Fruit fly (Drosophila melanogaster) whole organism, embryonic: ENCODE data around the gene CG8349.
A peak's percentile ranks its signal among the peaks of the same experiment; 100 is the strongest.

ENCODE experiments used
- Abd-B ChIP-seq: fragments of 200-800 bp; sonication (Bioruptor generic); optimal IDR thresholded peaks from 2 replicates; lab custom pipeline; 2018; ENCODE audit warnings: missing biosample characterization, mild to moderate bottlenecking, missing genetic modification characterization, moderate library complexity
- Aef1 ChIP-seq: fragments of 200-800 bp; sonication (Bioruptor generic); IDR thresholded peaks from 3 replicates; pipeline ENCODE4 v1.3.6; 2022; ENCODE audit warnings: missing biosample characterization, missing genetic modification characterization
- Awh ChIP-seq: fragments of 200-800 bp; sonication (Bioruptor generic); IDR thresholded peaks from 2 replicates; pipeline ENCODE4, ENCODE4 v1.3.6; 2022; ENCODE audit warnings: missing biosample characterization, missing genetic modification characterization
- BEAF-32 ChIP-seq: fragments of 200-800 bp; sonication (Bioruptor generic); optimal IDR thresholded peaks from 3 replicates; lab custom pipeline; 2017; ENCODE audit warnings: missing biosample characterization, missing genetic modification characterization, mild to moderate bottlenecking, moderate library complexity, missing genetic modification reagents
- Bdp1 ChIP-seq: fragments of 200-800 bp; sonication (Bioruptor generic); optimal IDR thresholded peaks from 3 replicates; lab custom pipeline; 2016; ENCODE audit warnings: missing biosample characterization, missing genetic modification characterization
- CG12769 ChIP-seq: fragments of 200-800 bp; sonication (Bioruptor generic); optimal IDR thresholded peaks from 2 replicates; lab custom pipeline; 2019; ENCODE audit warnings: missing biosample characterization, mild to moderate bottlenecking, missing genetic modification characterization, moderate library complexity
- CG13894 ChIP-seq: fragments of 200-800 bp; sonication (Bioruptor generic); optimal IDR thresholded peaks from 3 replicates; lab custom pipeline; 2018; ENCODE audit warnings: missing biosample characterization, mild to moderate bottlenecking, missing genetic modification characterization, moderate library complexity
- CG1602 ChIP-seq: fragments of 200-800 bp; sonication (Bioruptor generic); optimal IDR thresholded peaks from 3 replicates; lab custom pipeline; 2016; ENCODE audit warnings: missing biosample characterization, missing genetic modification characterization
- CG1647 ChIP-seq: fragments of 200-800 bp; sonication (Bioruptor generic); optimal IDR thresholded peaks from 3 replicates; lab custom pipeline; 2016; ENCODE audit warnings: missing biosample characterization, missing genetic modification characterization
- CG1792 ChIP-seq: fragments of 200-800 bp; sonication (Bioruptor generic); optimal IDR thresholded peaks from 2 replicates; lab custom pipeline; 2016; ENCODE audit warnings: missing biosample characterization, missing genetic modification characterization
- CG2678 ChIP-seq: fragments of 200-800 bp; sonication (Bioruptor generic); optimal IDR thresholded peaks from 3 replicates; lab custom pipeline; 2019; ENCODE audit warnings: missing biosample characterization, mild to moderate bottlenecking, missing genetic modification characterization, moderate library complexity
- CG31388 ChIP-seq: fragments of 200-800 bp; sonication (Bioruptor generic); optimal IDR thresholded peaks from 2 replicates; lab custom pipeline; 2016; ENCODE audit warnings: missing biosample characterization, missing genetic modification characterization
- CG32532 ChIP-seq: fragments of 200-800 bp; sonication (Bioruptor generic); IDR thresholded peaks from 2 replicates; pipeline ENCODE4 v1.3.6; 2022; ENCODE audit warnings: missing biosample characterization, missing genetic modification characterization
- CG32767 ChIP-seq: fragments of 200-800 bp; sonication (Bioruptor generic); IDR thresholded peaks from 2 replicates; pipeline ENCODE4 v1.3.6; 2022; ENCODE audit warnings: missing biosample characterization, missing genetic modification characterization
- CG33557 ChIP-seq: fragments of 200-800 bp; sonication (Bioruptor generic); optimal IDR thresholded peaks from 2 replicates; lab custom pipeline; 2019; ENCODE audit warnings: missing biosample characterization, mild to moderate bottlenecking, missing genetic modification characterization, moderate library complexity
- CG8359 ChIP-seq: fragments of 200-800 bp; sonication (Bioruptor generic); optimal IDR thresholded peaks from 2 replicates; lab custom pipeline; 2017; ENCODE audit warnings: missing biosample characterization, mild to moderate bottlenecking, missing genetic modification characterization, borderline replicate concordance
- Camta ChIP-seq: fragments of 200-800 bp; sonication (Bioruptor generic); optimal IDR thresholded peaks from 2 replicates; lab custom pipeline; 2016; ENCODE audit warnings: missing biosample characterization, missing genetic modification characterization
- CoRest ChIP-seq: fragments of 200-800 bp; sonication (Bioruptor generic); optimal IDR thresholded peaks from 3 replicates; lab custom pipeline; 2018; ENCODE audit warnings: missing biosample characterization, mild to moderate bottlenecking, missing genetic modification characterization, moderate library complexity
- HLH54F ChIP-seq: fragments of 200-800 bp; sonication (Bioruptor generic); optimal IDR thresholded peaks from 3 replicates; lab custom pipeline; 2016; ENCODE audit warnings: missing biosample characterization, missing genetic modification characterization
- MTF-1 ChIP-seq: fragments of 200-800 bp; sonication (Bioruptor generic); optimal IDR thresholded peaks from 2 replicates; lab custom pipeline; 2018; ENCODE audit warnings: missing biosample characterization, mild to moderate bottlenecking, missing genetic modification characterization, borderline replicate concordance
- Max ChIP-seq: fragments of 200-800 bp; sonication (Bioruptor generic); optimal IDR thresholded peaks from 2 replicates; lab custom pipeline; 2016; ENCODE audit warnings: missing biosample characterization, mild to moderate bottlenecking, missing genetic modification characterization
- Med ChIP-seq: fragments of 200-800 bp; sonication (Bioruptor generic); peaks from one replicate; lab custom pipeline; 2016; ENCODE audit warnings: missing biosample characterization, missing genetic modification characterization, mild to moderate bottlenecking, inconsistent platforms, moderate library complexity
- Mrtf ChIP-seq: fragments of 200-800 bp; sonication (Bioruptor generic); IDR thresholded peaks from 3 replicates; pipeline ENCODE4 v1.3.6; 2022; ENCODE audit warnings: missing biosample characterization, missing genetic modification characterization
- Nf-YC ChIP-seq: fragments of 200-800 bp; optimal IDR thresholded peaks from 3 replicates; lab custom pipeline; 2019; ENCODE audit warnings: missing biosample characterization, mild to moderate bottlenecking, missing genetic modification characterization, moderate library complexity
- Poxn ChIP-seq: fragments of 200-800 bp; sonication (Bioruptor generic); IDR thresholded peaks from 2 replicates; pipeline ENCODE4 v1.3.6; 2022; ENCODE audit warnings: missing biosample characterization, missing genetic modification characterization
- Side ChIP-seq: fragments of 200-800 bp; sonication (Bioruptor generic); optimal IDR thresholded peaks from 2 replicates; lab custom pipeline; 2016; ENCODE audit warnings: missing biosample characterization, missing genetic modification characterization
- ac ChIP-seq: fragments of 200-800 bp; sonication (Bioruptor generic); optimal IDR thresholded peaks from 3 replicates; lab custom pipeline; 2017; ENCODE audit warnings: missing biosample characterization, mild to moderate bottlenecking, missing genetic modification characterization
- ato ChIP-seq: fragments of 200-800 bp; sonication (Bioruptor generic); IDR thresholded peaks from 2 replicates; pipeline ENCODE4 v1.3.6; 2022; ENCODE audit warnings: missing biosample characterization, missing genetic modification characterization; ENCODE audit not compliant: partially characterized antibody
- bigmax ChIP-seq: fragments of 200-800 bp; sonication (Bioruptor generic); optimal IDR thresholded peaks from 2 replicates; lab custom pipeline; 2018; ENCODE audit warnings: missing biosample characterization, mild to moderate bottlenecking, missing genetic modification characterization
- cg ChIP-seq: fragments of 200-800 bp; sonication (Bioruptor generic); optimal IDR thresholded peaks from 3 replicates; lab custom pipeline; 2019; ENCODE audit warnings: missing biosample characterization, mild to moderate bottlenecking, missing genetic modification characterization, moderate library complexity
- chinmo ChIP-seq: fragments of 200-800 bp; sonication (Bioruptor generic); IDR thresholded peaks from 4 replicates; pipeline ENCODE4 v1.3.6; 2022; ENCODE audit warnings: missing biosample characterization, missing genetic modification characterization; ENCODE audit not compliant: partially characterized antibody
- crol ChIP-seq: fragments of 200-800 bp; sonication (Bioruptor generic); IDR thresholded peaks from 2 replicates; pipeline ENCODE4 v1.3.6; 2022; ENCODE audit warnings: missing biosample characterization, missing genetic modification characterization
- cwo ChIP-seq: fragments of 200-800 bp; sonication (Bioruptor generic); optimal IDR thresholded peaks from 3 replicates; lab custom pipeline; 2017; ENCODE audit warnings: missing biosample characterization, missing genetic modification characterization, mild to moderate bottlenecking, moderate library complexity, missing genetic modification reagents
- dmrt99B ChIP-seq: fragments of 200-800 bp; sonication (Bioruptor generic); optimal IDR thresholded peaks from 2 replicates; lab custom pipeline; 2018; ENCODE audit warnings: missing biosample characterization, mild to moderate bottlenecking, missing genetic modification characterization, moderate library complexity
- ems ChIP-seq: fragments of 200-800 bp; sonication (Bioruptor generic); optimal IDR thresholded peaks from 3 replicates; lab custom pipeline; 2016; ENCODE audit warnings: missing biosample characterization, missing genetic modification characterization
- ewg ChIP-seq: fragments of 200-800 bp; sonication (Bioruptor generic); optimal IDR thresholded peaks from 3 replicates; lab custom pipeline; 2017; ENCODE audit warnings: mild to moderate bottlenecking, missing biosample characterization, missing genetic modification reagents, missing genetic modification characterization
- inv ChIP-seq: fragments of 200-800 bp; sonication (Bioruptor generic); IDR thresholded peaks from 2 replicates; pipeline ENCODE4 v1.3.6; 2022; ENCODE audit warnings: missing biosample characterization, missing genetic modification characterization; ENCODE audit not compliant: partially characterized antibody
- jumu ChIP-seq: fragments of 200-800 bp; sonication (Bioruptor generic); optimal IDR thresholded peaks from 3 replicates; lab custom pipeline; 2016; ENCODE audit warnings: missing biosample characterization, missing genetic modification characterization
- mirr ChIP-seq: fragments of 200-800 bp; sonication (Bioruptor generic); optimal IDR thresholded peaks from 3 replicates; lab custom pipeline; 2018; ENCODE audit warnings: missing biosample characterization, mild to moderate bottlenecking, missing genetic modification characterization
- nerfin-1 ChIP-seq: fragments of 200-800 bp; sonication (Bioruptor generic); optimal IDR thresholded peaks from 3 replicates; lab custom pipeline; 2019; ENCODE audit warnings: missing biosample characterization, mild to moderate bottlenecking, missing genetic modification characterization, moderate library complexity
- otp ChIP-seq: fragments of 200-800 bp; sonication (Bioruptor generic); IDR thresholded peaks from 3 replicates; pipeline ENCODE4, ENCODE4 v1.3.6; 2022; ENCODE audit warnings: missing biosample characterization, missing genetic modification characterization
- pfk ChIP-seq: fragments of 200-800 bp; sonication (Bioruptor generic); optimal IDR thresholded peaks from 2 replicates; lab custom pipeline; 2018; ENCODE audit warnings: missing biosample characterization, mild to moderate bottlenecking, missing genetic modification characterization, moderate library complexity
- rib ChIP-seq: fragments of 200-800 bp; sonication (Bioruptor generic); IDR thresholded peaks from 2 replicates; pipeline ENCODE4 v1.3.6; 2022; ENCODE audit warnings: missing biosample characterization, missing genetic modification characterization
- scrt ChIP-seq: fragments of 200-800 bp; sonication (Bioruptor generic); optimal IDR thresholded peaks from 2 replicates; lab custom pipeline; 2018; ENCODE audit warnings: missing biosample characterization, mild to moderate bottlenecking, missing genetic modification characterization, moderate library complexity
- sd ChIP-seq: fragments of 200-800 bp; sonication (Bioruptor generic); optimal IDR thresholded peaks from 3 replicates; lab custom pipeline; 2018; ENCODE audit warnings: missing biosample characterization, mild to moderate bottlenecking, missing genetic modification characterization, moderate library complexity
- sens ChIP-seq: fragments of 200-800 bp; sonication (Bioruptor generic); peaks from one replicate; lab custom pipeline; 2016; ENCODE audit warnings: missing biosample characterization, missing genetic modification characterization
- ssp ChIP-seq: fragments of 200-800 bp; sonication (Bioruptor generic); IDR thresholded peaks from 2 replicates; pipeline ENCODE4 v1.3.6; 2022; ENCODE audit warnings: missing biosample characterization, missing genetic modification characterization
- vvl ChIP-seq: fragments of 200-800 bp; sonication (Bioruptor generic); IDR thresholded peaks from 2 replicates; pipeline ENCODE4 v1.3.6; 2022; ENCODE audit warnings: missing biosample characterization, missing genetic modification characterization

Gene CG8349

dm6 chr2L:8215259-8215929, at the start of gene CG8349:
Gene CG8349, plus strand, starts transcription at chr2L:8215915.
- TF ChIP-seq Camta (GFP tag; lab: Kevin White, UChicago) (no peak), CG1602 (GFP tag; lab: Kevin White, UChicago) (no peak), sens (peak; percentile 8), bigmax (GFP tag; lab: Kevin White, UChicago) (no peak), MTF-1 (no peak), CG2678 (tag; lab: Kevin White, UChicago) (no peak), Nf-YC (no peak), CG8359 (GFP tag; lab: Kevin White, UChicago) (peak; percentile 99), otp (no peak), ems (GFP tag; lab: Kevin White, UChicago) (no peak), CoRest (no peak), Bdp1 (no peak), Max (GFP tag; lab: Kevin White, UChicago) (no peak), ssp (GFP tag; lab: Robert Waterston, UW) (no peak)

- no peak for TF ChIP-seq BEAF-32
- no peak for TF ChIP-seq pfk
- TF ChIP-seq CG12769 (tag; lab: Kevin White, UChicago) = no peak
- TF ChIP-seq dmrt99B (tag; lab: Kevin White, UChicago) = no peak
- no peak for TF ChIP-seq Side
- TF ChIP-seq Awh = no peak
- no peak for TF ChIP-seq HLH54F (GFP tag; lab: Kevin White, UChicago)
- no peak for TF ChIP-seq CG33557
- TF ChIP-seq ewg (GFP tag; lab: Kevin White, UChicago) = no peak
- TF ChIP-seq CG1792 (GFP tag; lab: Kevin White, UChicago) = no peak
- no peak for TF ChIP-seq CG32767
Observed at dm6 chr2L:8168075-8168474, 47.6 kb upstream of the CG8349 start.

dm6 chr2L:8170600-8171182, 45.0 kb upstream of the CG8349 start:
- TF ChIP-seq nerfin-1 (tag; lab: Kevin White, UChicago) (no peak), vvl (GFP tag; lab: Robert Waterston, UW) (peak; percentile 42; the same call in 1 of the 2 replicates), scrt (GFP tag; lab: Kevin White, UChicago) (peak; percentile 22), chinmo (0 out of 4 replicates have a peak, but pooled peaks have one; percentile 26), ato (GFP tag; lab: Robert Waterston, UW) (no peak), Med (peak; percentile 50), CG1647 (GFP tag; lab: Kevin White, UChicago) (no peak), Abd-B (GFP tag; lab: Kevin White, UChicago) (no peak), CG32532 (GFP tag; lab: Robert Waterston, UW) (peak; percentile 43; the same call in 1 of the 2 replicates), sd (tag; lab: Kevin White, UChicago) (peak; percentile 93), rib (GFP tag; lab: Robert Waterston, UW) (0 out of 2 replicates have a peak, but pooled peaks have one; percentile 35), ac (no peak), jumu (GFP tag; lab: Kevin White, UChicago) (no peak), Mrtf (GFP tag; lab: Robert Waterston, UW) (no peak), mirr (GFP tag; lab: Kevin White, UChicago) (peak; percentile 30), CG13894 (tag; lab: Kevin White, UChicago) (peak; percentile 93), Aef1 (GFP tag; lab: Robert Waterston, UW) (no peak), CG31388 (no peak), Poxn (GFP tag; lab: Robert Waterston, UW) (no peak), CG12769 (tag; lab: Kevin White, UChicago) (peak; percentile 37), inv (GFP tag; lab: Robert Waterston, UW) (no peak), cg (GFP tag; lab: Kevin White, UChicago) (peak; percentile 36), crol (GFP tag; lab: Robert Waterston, UW) (peak; percentile 83), cwo (GFP tag; lab: Kevin White, UChicago) (peak; percentile 49)
